Fruit fly (Drosophila melanogaster): ENCODE data around the gene CG3557.
A peak's percentile ranks its signal among the peaks of the same experiment; 100 is the strongest.

- TF ChIP-seq salm (tag; optimal IDR thresholded peaks at IDR 0.05) (no peak), Sox102F (GFP tag; optimal IDR thresholded peaks at IDR 0.05) (peak; percentile 3), usp (GFP tag; optimal IDR thresholded peaks at IDR 0.05) (no peak), CG18011 (GFP tag; optimal IDR thresholded peaks at IDR 0.05) (no peak), gcm (GFP tag; optimal IDR thresholded peaks at IDR 0.05) (no peak), CG10431 (GFP tag; optimal IDR thresholded peaks at IDR 0.05) (no peak), CG43689 (GFP tag; IDR thresholded peaks at IDR 0.05) (no peak)
Observed at dm6 chr2L:2397080-2397479, 11.5 kb upstream of the CG3557 start.

Data from whole organism, embryonic.